Worm (Caenorhabditis elegans) whole organism, L4/young adult: Measurements from ENCODE around the gene kmo-1.

ENCODE experiments used
- dao-5 ChIP-seq: sonication (generic microtip); optimal IDR thresholded peaks from 2 replicates; lab custom pipeline; 2016; ENCODE audit warnings: missing genotype, missing genetic modification characterization, moderate library complexity, missing compliant biosample characterization
- him-1 ChIP-seq: sonication (generic microtip); optimal IDR thresholded peaks from 2 replicates; lab custom pipeline; 2016; ENCODE audit warnings: missing genotype, missing genetic modification reagents, missing genetic modification characterization, missing compliant biosample characterization

DNA sequence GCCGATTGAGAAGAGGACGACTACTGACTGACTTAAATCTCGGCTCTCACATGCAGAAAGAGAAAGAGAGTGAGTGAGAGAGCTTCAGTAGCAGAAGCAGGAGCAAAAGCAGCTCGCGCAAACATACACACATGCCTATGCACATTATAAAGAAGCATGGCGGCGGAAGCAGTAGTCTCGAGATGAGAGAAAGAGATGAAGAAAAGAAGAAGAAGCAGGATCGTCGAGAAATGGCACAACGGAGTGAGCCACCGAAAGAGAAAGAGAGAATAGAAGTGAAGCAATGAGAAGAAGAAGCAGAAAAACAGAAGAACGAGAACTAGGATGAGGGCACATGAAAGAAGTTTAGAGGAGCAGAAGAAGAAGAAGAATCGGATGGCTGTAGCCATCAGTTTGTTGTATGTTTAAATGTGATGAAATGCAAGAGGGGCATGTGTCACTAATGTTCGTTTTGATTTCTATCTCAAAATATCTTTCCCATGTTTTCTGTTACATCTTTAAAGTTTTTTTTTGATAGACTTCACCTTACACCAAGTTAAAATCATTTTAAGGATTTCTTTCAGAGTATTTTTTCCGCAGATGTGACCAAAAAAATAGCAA lies 43.3 kb downstream of the kmo-1 start:
- TF ChIP-seq him-1 (tag; lab: Kevin White, UChicago) (peak; percentile 80), dao-5 (tag; lab: Kevin White, UChicago) (no peak)
